Worm (Caenorhabditis elegans) whole organism, L2 larva: Measurements from ENCODE around the gene unc-58.

Experiments
- C34F6.9 ChIP-seq: fragments of 150-350 bp; optimal IDR thresholded peaks from 2 replicates; lab custom pipeline; 2014; ENCODE audit warnings: missing biosample characterization, missing genetic modification characterization
- ZK546.5 ChIP-seq: sonication (generic microtip); optimal IDR thresholded peaks from 2 replicates; lab custom pipeline; 2017; ENCODE audit warnings: missing biosample characterization, missing genetic modification characterization
- ama-1 ChIP-seq: fragments of 150-350 bp; optimal IDR thresholded peaks from 2 replicates; lab custom pipeline; 2018; ENCODE audit warnings: inconsistent platforms
- ceh-82 ChIP-seq: fragments of 150-350 bp; optimal IDR thresholded peaks from 2 replicates; lab custom pipeline; 2014; ENCODE audit warnings: missing biosample characterization, missing genetic modification characterization
- fos-1 ChIP-seq: fragments of 150-350 bp; optimal IDR thresholded peaks from 2 replicates; lab custom pipeline; 2014; ENCODE audit warnings: missing biosample characterization, missing genetic modification characterization
- lsy-2 ChIP-seq, 2 experiments: fragments of 150-350 bp in 1 of 2; sonication (generic microtip) in 1 of 2; optimal IDR thresholded peaks; 2 replicates each; lab custom pipeline; 2014 to 2017; ENCODE audit warnings: missing biosample characterization in 2 of 2, missing genetic modification characterization in 2 of 2
- nhr-10 ChIP-seq: sonication (generic microtip); optimal IDR thresholded peaks from 2 replicates; lab custom pipeline; 2017; ENCODE audit warnings: missing biosample characterization, missing genetic modification characterization
- nhr-11 ChIP-seq: fragments of 150-350 bp; optimal IDR thresholded peaks from 2 replicates; lab custom pipeline; 2014; ENCODE audit warnings: missing biosample characterization, missing genetic modification characterization
- snpc-4 ChIP-seq: fragments of 150-350 bp; optimal IDR thresholded peaks from 2 replicates; lab custom pipeline; 2014; ENCODE audit warnings: missing biosample characterization, missing genetic modification characterization
- unc-39 ChIP-seq: fragments of 150-350 bp; optimal IDR thresholded peaks from 2 replicates; lab custom pipeline; 2014; ENCODE audit warnings: missing biosample characterization, missing genetic modification characterization
- unc-62 ChIP-seq: fragments of 150-350 bp; optimal IDR thresholded peaks from 2 replicates; lab custom pipeline; 2014; ENCODE audit warnings: missing biosample characterization, missing genetic modification reagents, missing genetic modification characterization
- ztf-4 ChIP-seq: fragments of 150-350 bp; optimal IDR thresholded peaks from 2 replicates; lab custom pipeline; 2014; ENCODE audit warnings: missing biosample characterization, missing genetic modification characterization

ce11 chrX:10074233-10074632, 58.7 kb downstream of the unc-58 start, which contains the start of gene ZC373.5:
- TF ChIP-seq ztf-4 (tag; lab: Kevin White, UChicago), result no peak
- no peak for TF ChIP-seq ama-1 (lab: Kevin White, UChicago)
- TF ChIP-seq fos-1, result peak; percentile 70
- TF ChIP-seq ZK546.5 (tag; lab: Kevin White, UChicago), result no peak
- no peak for TF ChIP-seq unc-39
- no peak for TF ChIP-seq unc-62 (GFP tag; lab: Kevin White, UChicago)
- TF ChIP-seq nhr-11, result no peak
- TF ChIP-seq ceh-82, result no peak
- TF ChIP-seq snpc-4 (tag; lab: Kevin White, UChicago), result no peak
- no peak for TF ChIP-seq nhr-10 (tag; lab: Kevin White, UChicago)
- TF ChIP-seq C34F6.9 (tag; lab: Kevin White, UChicago), result peak; percentile 6
- peak in 1 of 2 experiments; percentile 1 for TF ChIP-seq lsy-2 (tag; optimal IDR thresholded peaks at IDR 0.05; lab: Kevin White, UChicago)
